Fruit fly (Drosophila melanogaster) whole organism, prepupa: ENCODE data around the gene CG8236.

Experiments
- Blimp-1 ChIP-seq: fragments of 200-800 bp; sonication (Bioruptor generic); optimal IDR thresholded peaks from 3 replicates; lab custom pipeline; 2017; ENCODE audit warnings: missing biosample characterization, missing genetic modification characterization, mild to moderate bottlenecking, moderate library complexity, missing genetic modification reagents
- CG10631 ChIP-seq: fragments of 200-800 bp; sonication (Bioruptor generic); optimal IDR thresholded peaks from 2 replicates; lab custom pipeline; 2016; ENCODE audit warnings: missing biosample characterization, missing genetic modification characterization
- CG11294 ChIP-seq: fragments of 200-800 bp; sonication (Bioruptor generic); IDR thresholded peaks from 2 replicates; pipeline ENCODE4 v1.3.6; 2022; ENCODE audit warnings: missing biosample characterization, missing genetic modification characterization
- CG11902 ChIP-seq: fragments of 200-800 bp; sonication (Bioruptor generic); optimal IDR thresholded peaks from 3 replicates; lab custom pipeline; 2016; ENCODE audit warnings: missing biosample characterization, missing genetic modification characterization
- CG15336 ChIP-seq: fragments of 200-800 bp; sonication (Bioruptor generic); IDR thresholded peaks from 2 replicates; pipeline ENCODE4 v1.3.6; 2022; ENCODE audit warnings: missing biosample characterization, missing genetic modification characterization
- CG1621 ChIP-seq: fragments of 200-800 bp; sonication (Bioruptor generic); optimal IDR thresholded peaks from 3 replicates; lab custom pipeline; 2018; ENCODE audit warnings: missing biosample characterization, mild to moderate bottlenecking, missing genetic modification characterization
- CG16779 ChIP-seq: fragments of 200-800 bp; sonication (Bioruptor generic); optimal IDR thresholded peaks from 3 replicates; lab custom pipeline; 2017; ENCODE audit warnings: missing biosample characterization, mild to moderate bottlenecking, missing genetic modification characterization
- CG31627 ChIP-seq: fragments of 200-800 bp; sonication (Bioruptor generic); optimal IDR thresholded peaks from 3 replicates; lab custom pipeline; 2016; ENCODE audit warnings: missing biosample characterization, missing genetic modification characterization
- CG32006 ChIP-seq: fragments of 200-800 bp; sonication (Bioruptor generic); optimal IDR thresholded peaks from 3 replicates; lab custom pipeline; 2017; ENCODE audit warnings: missing biosample characterization, mild to moderate bottlenecking, missing genetic modification characterization
- CG34406 ChIP-seq: fragments of 200-800 bp; sonication (Bioruptor generic); optimal IDR thresholded peaks from 3 replicates; lab custom pipeline; 2016; ENCODE audit warnings: missing biosample characterization, missing genetic modification characterization
- CG3919 ChIP-seq: fragments of 200-800 bp; sonication (Bioruptor generic); optimal IDR thresholded peaks from 3 replicates; lab custom pipeline; 2016; ENCODE audit warnings: missing biosample characterization, missing genetic modification characterization
- CG4318 ChIP-seq: fragments of 200-800 bp; sonication (Bioruptor generic); optimal IDR thresholded peaks from 3 replicates; lab custom pipeline; 2017; ENCODE audit warnings: missing biosample characterization, mild to moderate bottlenecking, missing genetic modification characterization
- CG6163 ChIP-seq: fragments of 200-800 bp; sonication (Bioruptor generic); IDR thresholded peaks from 3 replicates; pipeline ENCODE4 v1.3.6; 2022; ENCODE audit warnings: missing biosample characterization, missing genetic modification characterization
- CG6276 ChIP-seq: fragments of 200-800 bp; sonication (Bioruptor generic); optimal IDR thresholded peaks from 2 replicates; lab custom pipeline; 2017; ENCODE audit warnings: missing biosample characterization, mild to moderate bottlenecking, missing genetic modification characterization
- CG6792 ChIP-seq: fragments of 200-800 bp; sonication (Bioruptor generic); optimal IDR thresholded peaks from 3 replicates; lab custom pipeline; 2016; ENCODE audit warnings: missing biosample characterization, missing genetic modification characterization
- CG6808 ChIP-seq: fragments of 200-800 bp; sonication (Bioruptor generic); optimal IDR thresholded peaks from 3 replicates; lab custom pipeline; 2017; ENCODE audit warnings: missing biosample characterization, missing genetic modification characterization, mild to moderate bottlenecking, moderate library complexity, missing genetic modification reagents
- CG6854 ChIP-seq: fragments of 200-800 bp; sonication (Bioruptor generic); optimal IDR thresholded peaks from 2 replicates; lab custom pipeline; 2017; ENCODE audit warnings: missing biosample characterization, mild to moderate bottlenecking, missing genetic modification characterization
- CG7368 ChIP-seq: fragments of 200-800 bp; sonication (Bioruptor generic); optimal IDR thresholded peaks from 3 replicates; lab custom pipeline; 2016; ENCODE audit warnings: missing biosample characterization, missing genetic modification characterization
- CG8319 ChIP-seq: fragments of 200-800 bp; sonication (Bioruptor generic); optimal IDR thresholded peaks from 3 replicates; lab custom pipeline; 2016; ENCODE audit warnings: missing biosample characterization, missing genetic modification characterization
- CG8632 ChIP-seq: fragments of 200-800 bp; sonication (Bioruptor generic); optimal IDR thresholded peaks from 3 replicates; lab custom pipeline; 2016; ENCODE audit warnings: missing biosample characterization, missing genetic modification characterization
- CG9139 ChIP-seq: fragments of 200-800 bp; sonication (Bioruptor generic); optimal IDR thresholded peaks from 3 replicates; lab custom pipeline; 2017; ENCODE audit warnings: missing biosample characterization, mild to moderate bottlenecking, missing genetic modification characterization
- Eip75B ChIP-seq: fragments of 200-800 bp; sonication (Bioruptor generic); optimal IDR thresholded peaks from 3 replicates; lab custom pipeline; 2016; ENCODE audit warnings: missing biosample characterization, missing genetic modification characterization
- Eip78C ChIP-seq: fragments of 200-800 bp; sonication (Bioruptor generic); peaks from one replicate; lab custom pipeline; 2016; ENCODE audit warnings: missing biosample characterization, missing genetic modification characterization
- Eip93F ChIP-seq: fragments of 200-800 bp; sonication (Bioruptor generic); optimal IDR thresholded peaks from 2 replicates; lab custom pipeline; 2016; ENCODE audit warnings: missing biosample characterization, mild to moderate bottlenecking, missing genetic modification characterization
- Ets21C ChIP-seq: fragments of 200-800 bp; sonication (Bioruptor generic); optimal IDR thresholded peaks from 3 replicates; lab custom pipeline; 2016; ENCODE audit warnings: missing biosample characterization, missing genetic modification characterization
- Ets96B ChIP-seq: fragments of 200-800 bp; optimal IDR thresholded peaks from 2 replicates; lab custom pipeline; 2019; ENCODE audit warnings: missing biosample characterization, mild to moderate bottlenecking, missing genetic modification characterization, moderate library complexity
- Gug ChIP-seq: fragments of 200-800 bp; sonication (Bioruptor generic); IDR thresholded peaks from 2 replicates; pipeline ENCODE4 v1.3.6; 2022; ENCODE audit warnings: missing biosample characterization, missing genetic modification characterization
- Hr38 ChIP-seq: sonication (Bioruptor generic); optimal IDR thresholded peaks from 2 replicates; lab custom pipeline; 2016; ENCODE audit warnings: missing biosample characterization, missing genetic modification characterization
- Hr39 ChIP-seq: fragments of 200-800 bp; sonication (Bioruptor generic); optimal IDR thresholded peaks from 2 replicates; lab custom pipeline; 2016; ENCODE audit warnings: missing biosample characterization, missing genetic modification characterization
- Hr4 ChIP-seq: fragments of 200-800 bp; sonication (Bioruptor generic); optimal IDR thresholded peaks from 3 replicates; lab custom pipeline; 2016; ENCODE audit warnings: missing biosample characterization, missing genetic modification characterization
- Lpt ChIP-seq: fragments of 200-800 bp; sonication (Bioruptor generic); optimal IDR thresholded peaks from 3 replicates; lab custom pipeline; 2016; ENCODE audit warnings: missing biosample characterization, missing genetic modification characterization
- Met ChIP-seq: fragments of 200-800 bp; sonication (Bioruptor generic); optimal IDR thresholded peaks from 3 replicates; lab custom pipeline; 2016; ENCODE audit warnings: missing biosample characterization, missing genetic modification characterization
- OdsH ChIP-seq: fragments of 200-800 bp; sonication (Bioruptor generic); optimal IDR thresholded peaks from 3 replicates; lab custom pipeline; 2016; ENCODE audit warnings: missing biosample characterization, missing genetic modification characterization
- Smox ChIP-seq: fragments of 200-800 bp; sonication (Bioruptor generic); optimal IDR thresholded peaks from 3 replicates; lab custom pipeline; 2016; ENCODE audit warnings: missing biosample characterization, missing genetic modification characterization
- Sox102F ChIP-seq: fragments of 200-800 bp; sonication (Bioruptor generic); optimal IDR thresholded peaks from 2 replicates; lab custom pipeline; 2016; ENCODE audit warnings: missing biosample characterization, mild to moderate bottlenecking, missing genetic modification characterization
- Sox14 ChIP-seq: fragments of 200-800 bp; sonication (Bioruptor generic); optimal IDR thresholded peaks from 3 replicates; lab custom pipeline; 2016; ENCODE audit warnings: missing biosample characterization, missing genetic modification characterization
- Sox15 ChIP-seq: fragments of 200-800 bp; sonication (Bioruptor generic); optimal IDR thresholded peaks from 3 replicates; lab custom pipeline; 2016; ENCODE audit warnings: missing biosample characterization, missing genetic modification characterization
- achi ChIP-seq: fragments of 200-800 bp; sonication (Bioruptor generic); optimal IDR thresholded peaks from 3 replicates; lab custom pipeline; 2016; ENCODE audit warnings: missing biosample characterization, missing genetic modification characterization
- acj6 ChIP-seq: fragments of 200-800 bp; sonication (Bioruptor generic); optimal IDR thresholded peaks from 3 replicates; lab custom pipeline; 2016; ENCODE audit warnings: missing biosample characterization, missing genetic modification characterization
- dsx ChIP-seq: fragments of 200-800 bp; optimal IDR thresholded peaks from 3 replicates; lab custom pipeline; 2019; ENCODE audit warnings: missing biosample characterization, mild to moderate bottlenecking, missing genetic modification characterization, moderate library complexity; ENCODE audit not compliant: poor library complexity, severe bottlenecking
- eg ChIP-seq: fragments of 200-800 bp; sonication (Bioruptor generic); IDR thresholded peaks from 3 replicates; pipeline ENCODE4 v1.3.6; 2022; ENCODE audit warnings: missing biosample characterization, missing genetic modification characterization
- esn ChIP-seq: fragments of 200-800 bp; sonication (Bioruptor generic); optimal IDR thresholded peaks from 2 replicates; lab custom pipeline; 2016; ENCODE audit warnings: missing biosample characterization, mild to moderate bottlenecking, missing genetic modification characterization, moderate library complexity
- fd59A ChIP-seq: fragments of 200-800 bp; sonication (Bioruptor generic); optimal IDR thresholded peaks from 2 replicates; lab custom pipeline; 2017; ENCODE audit warnings: missing biosample characterization, mild to moderate bottlenecking, missing genetic modification characterization, missing genetic modification reagents
- fd85E ChIP-seq: fragments of 200-800 bp; sonication (Bioruptor generic); optimal IDR thresholded peaks from 3 replicates; lab custom pipeline; 2016; ENCODE audit warnings: missing biosample characterization, missing genetic modification characterization
- lz ChIP-seq: fragments of 200-800 bp; sonication (Bioruptor generic); optimal IDR thresholded peaks from 3 replicates; lab custom pipeline; 2016; ENCODE audit warnings: missing biosample characterization, missing genetic modification characterization
- net ChIP-seq: fragments of 200-800 bp; sonication (Bioruptor generic); optimal IDR thresholded peaks from 3 replicates; lab custom pipeline; 2016; ENCODE audit warnings: missing biosample characterization, missing genetic modification characterization
- pdm3 ChIP-seq: fragments of 200-800 bp; sonication (Bioruptor generic); optimal IDR thresholded peaks from 3 replicates; lab custom pipeline; 2016; ENCODE audit warnings: missing biosample characterization, missing genetic modification characterization
- salr ChIP-seq, 2 experiments: fragments of 200-800 bp; sonication (Bioruptor generic); optimal IDR thresholded peaks; 3 replicates each; lab custom pipeline; 2016 to 2018; ENCODE audit warnings: missing biosample characterization in 2 of 2, missing genetic modification characterization in 2 of 2, mild to moderate bottlenecking in 1 of 2
- spab ChIP-seq: fragments of 200-800 bp; sonication (Bioruptor generic); optimal IDR thresholded peaks from 2 replicates; lab custom pipeline; 2017; ENCODE audit warnings: missing biosample characterization, mild to moderate bottlenecking, missing genetic modification characterization, missing genetic modification reagents
- ss ChIP-seq, 2 experiments: fragments of 200-800 bp; sonication (Bioruptor generic); optimal IDR thresholded peaks; 2 replicates in 1 of 2; 3 replicates in 1 of 2; lab custom pipeline; 2017 to 2018; ENCODE audit warnings: mild to moderate bottlenecking in 2 of 2, missing biosample characterization in 2 of 2, missing genetic modification characterization in 2 of 2, moderate library complexity in 1 of 2
- svp ChIP-seq: fragments of 200-800 bp; sonication (Bioruptor generic); peaks from one replicate; lab custom pipeline; 2016; ENCODE audit warnings: missing biosample characterization, missing genetic modification characterization
- topi ChIP-seq: fragments of 200-800 bp; sonication (Bioruptor generic); optimal IDR thresholded peaks from 3 replicates; lab custom pipeline; 2016; ENCODE audit warnings: missing biosample characterization, missing genetic modification characterization
- vri ChIP-seq: fragments of 200-800 bp; sonication (Bioruptor generic); optimal IDR thresholded peaks from 3 replicates; lab custom pipeline; 2016; ENCODE audit warnings: missing biosample characterization, mild to moderate bottlenecking, missing genetic modification characterization

The CG8236 gene

DNA sequence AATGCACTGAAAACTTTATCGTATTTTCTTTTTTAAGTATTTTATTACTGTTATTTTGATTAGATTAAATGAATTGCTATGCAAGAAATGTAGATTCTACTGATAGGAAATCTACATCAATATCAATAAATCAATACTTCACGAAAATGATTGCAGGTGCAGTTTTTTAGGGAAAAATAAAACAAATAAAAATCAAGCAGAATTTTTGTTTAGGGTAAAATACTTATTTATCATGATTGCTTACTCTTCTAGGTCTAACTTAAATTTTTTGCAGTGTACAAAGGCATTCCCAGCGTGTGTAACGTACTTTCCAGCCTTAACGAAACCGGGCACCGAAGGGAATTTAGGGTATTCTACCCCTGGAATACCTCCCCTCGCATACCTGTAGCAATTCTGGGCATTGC is 39.3 kb downstream of the CG8236 start:
- TF ChIP-seq CG32006, result peak; percentile 38
- peak; percentile 54 for TF ChIP-seq Hr39
- peak; percentile 80 for TF ChIP-seq esn
- TF ChIP-seq CG6854 (GFP tag; lab: Kevin White, UChicago), result no peak
- peak; percentile 28 for TF ChIP-seq net (GFP tag; lab: Kevin White, UChicago)
- peak; percentile 36 for TF ChIP-seq CG1621 (tag; lab: Kevin White, UChicago)
- TF ChIP-seq Sox102F (GFP tag; lab: Kevin White, UChicago), result peak; percentile 50
- no peak for TF ChIP-seq Hr38 (GFP tag; lab: Kevin White, UChicago)
- TF ChIP-seq lz (GFP tag; lab: Kevin White, UChicago), result peak; percentile 61
- peak; percentile 28 for TF ChIP-seq dsx (GFP tag; lab: Kevin White, UChicago)
- TF ChIP-seq achi, result peak; percentile 60
- no peak for TF ChIP-seq Blimp-1 (GFP tag; lab: Kevin White, UChicago)
- TF ChIP-seq pdm3 (GFP tag; lab: Kevin White, UChicago), result peak; percentile 59
- TF ChIP-seq CG9139, result no peak
- TF ChIP-seq Ets21C (GFP tag; lab: Kevin White, UChicago), result peak; percentile 38
- TF ChIP-seq CG34406, result peak; percentile 57
- TF ChIP-seq CG8319 (GFP tag; lab: Kevin White, UChicago), result peak; percentile 6
- no peak for TF ChIP-seq Eip93F (GFP tag; lab: Kevin White, UChicago)
- TF ChIP-seq CG15336 (GFP tag; lab: Robert Waterston, UW), result peak; percentile 31; the same call in 1 of the 2 replicates
- peak; percentile 87 for TF ChIP-seq Eip78C
- peak; percentile 45 for TF ChIP-seq Sox14
- peak; percentile 66 for TF ChIP-seq Eip75B (GFP tag; lab: Kevin White, UChicago)
- peak; percentile 14 for TF ChIP-seq Hr4
- TF ChIP-seq Gug (GFP tag; lab: Robert Waterston, UW), result no peak
- TF ChIP-seq svp, result peak; percentile 86
- TF ChIP-seq CG4318 (GFP tag; lab: Kevin White, UChicago), result no peak
- peak; percentile 67 for TF ChIP-seq topi (GFP tag; lab: Kevin White, UChicago)
- TF ChIP-seq CG16779 (tag; lab: Kevin White, UChicago), result no peak
- peak; percentile 38 for TF ChIP-seq CG11902 (GFP tag; lab: Kevin White, UChicago)
- TF ChIP-seq CG31627, result peak; percentile 63
- TF ChIP-seq CG7368, result peak; percentile 28
- peak; percentile 13 to 65 for TF ChIP-seq ss (GFP tag; optimal IDR thresholded peaks at IDR 0.05; lab: Kevin White, UChicago)
- no peak for TF ChIP-seq fd85E (GFP tag; lab: Kevin White, UChicago)
- TF ChIP-seq Lpt (GFP tag; lab: Kevin White, UChicago), result no peak
- peak in 1 of 2 experiments; percentile 41 for TF ChIP-seq salr (GFP tag; optimal IDR thresholded peaks at IDR 0.05; lab: Kevin White, UChicago)
- no peak for TF ChIP-seq eg
- peak; percentile 63 for TF ChIP-seq Smox (GFP tag; lab: Kevin White, UChicago)
- TF ChIP-seq CG10631 (GFP tag; lab: Kevin White, UChicago), result peak; percentile 56
- peak; percentile 65 for TF ChIP-seq Ets96B (tag; lab: Kevin White, UChicago)
- TF ChIP-seq CG8632, result peak; percentile 62
- peak; percentile 60 for TF ChIP-seq CG6808 (GFP tag; lab: Kevin White, UChicago)
- TF ChIP-seq CG11294, result no peak
- peak; percentile 59 for TF ChIP-seq acj6 (GFP tag; lab: Kevin White, UChicago)
- TF ChIP-seq fd59A, result peak; percentile 50
- no peak for TF ChIP-seq CG6163 (GFP tag; lab: Robert Waterston, UW)
- TF ChIP-seq vri (GFP tag; lab: Kevin White, UChicago), result peak; percentile 43
- TF ChIP-seq OdsH (GFP tag; lab: Kevin White, UChicago), result peak; percentile 64
- TF ChIP-seq Sox15, result peak; percentile 40
- TF ChIP-seq CG6792 (GFP tag; lab: Kevin White, UChicago), result peak; percentile 57
- TF ChIP-seq CG6276, result no peak
- no peak for TF ChIP-seq spab (GFP tag; lab: Kevin White, UChicago)
- peak; percentile 77 for TF ChIP-seq Met
- TF ChIP-seq CG3919 (GFP tag; lab: Kevin White, UChicago), result peak; percentile 47
